Worm (Caenorhabditis elegans) whole organism, young adult: ENCODE data around the gene perm-5.
A peak's percentile ranks its signal among the peaks of the same experiment; 100 is the strongest.

Experiments
- B0336.3 ChIP-seq: fragments of 200-800 bp; sonication (Bioruptor generic); IDR thresholded peaks from 2 replicates; pipeline ENCODE4 v1.3.6; 2022; ENCODE audit warnings: missing genetic modification characterization, missing compliant biosample characterization
- F49E8.2 ChIP-seq: sonication (generic microtip); optimal IDR thresholded peaks from 3 replicates; lab custom pipeline; 2017; ENCODE audit warnings: missing genetic modification characterization, mild to moderate bottlenecking, missing compliant biosample characterization, antibody characterized with exemption, moderate library complexity; ENCODE audit not compliant: insufficient read depth
- F57A8.1 ChIP-seq: fragments of 200-800 bp; sonication (Bioruptor generic); optimal IDR thresholded peaks from 2 replicates; lab custom pipeline; 2018; ENCODE audit warnings: mild to moderate bottlenecking, missing genetic modification characterization, moderate library complexity, missing compliant biosample characterization
- attf-3 ChIP-seq: fragments of 200-800 bp; sonication (Bioruptor generic); conservative IDR thresholded peaks from 2 replicates; pipeline ENCODE4 v1.3.6; 2022; ENCODE audit warnings: missing genetic modification reagents, missing genetic modification characterization, missing compliant biosample characterization
- let-526 ChIP-seq: fragments of 200-800 bp; sonication (Bioruptor generic); IDR thresholded peaks from 2 replicates; pipeline ENCODE4 v1.3.6; 2022; ENCODE audit warnings: missing genetic modification reagents, missing genetic modification characterization, missing compliant biosample characterization
- lin-26 ChIP-seq: fragments of 200-800 bp; sonication (Bioruptor generic); IDR thresholded peaks from 2 replicates; pipeline ENCODE4 v1.3.6; 2022; ENCODE audit warnings: missing genetic modification reagents, missing genetic modification characterization, missing compliant biosample characterization
- lsl-1 ChIP-seq: fragments of 200-800 bp; sonication (Bioruptor generic); optimal IDR thresholded peaks from 2 replicates; lab custom pipeline; 2018; ENCODE audit warnings: mild to moderate bottlenecking, missing genetic modification characterization, moderate library complexity, missing compliant biosample characterization
- madf-6 ChIP-seq: fragments of 200-800 bp; sonication (Bioruptor generic); IDR thresholded peaks from 2 replicates; pipeline ENCODE4 v1.3.6; 2022; ENCODE audit warnings: missing genetic modification reagents, missing genetic modification characterization, missing compliant biosample characterization
- nfyb-1 ChIP-seq: fragments of 200-800 bp; sonication (Bioruptor generic); IDR thresholded peaks from 2 replicates; pipeline ENCODE4 v1.3.6; 2022; ENCODE audit warnings: missing genetic modification reagents, missing genetic modification characterization, missing compliant biosample characterization
- pha-4 ChIP-seq: fragments of 150-350 bp; sonication (generic microtip); optimal IDR thresholded peaks from 2 replicates; lab custom pipeline; 2014; ENCODE audit warnings: missing biosample characterization, missing genetic modification reagents, missing genetic modification characterization
- snpc-4 ChIP-seq, 5 experiments: fragments of 150-350 bp in 1 of 5; sonication (generic microtip) in 4 of 5; optimal IDR thresholded peaks; 2 replicates each; lab custom pipeline; 2014 to 2018; ENCODE audit warnings: missing genetic modification characterization in 5 of 5, missing biosample characterization in 3 of 5, antibody characterized with exemption in 2 of 5, mild to moderate bottlenecking in 2 of 5, missing compliant biosample characterization in 2 of 5, missing genotype in 2 of 5, moderate library complexity in 2 of 5, missing genetic modification reagents in 1 of 5
- ztf-28 ChIP-seq: fragments of 200-800 bp; sonication (Bioruptor generic); IDR thresholded peaks from 2 replicates; pipeline ENCODE4 v1.3.6; 2022; ENCODE audit warnings: missing genetic modification reagents, missing genetic modification characterization, missing compliant biosample characterization

Gene perm-5

DNA sequence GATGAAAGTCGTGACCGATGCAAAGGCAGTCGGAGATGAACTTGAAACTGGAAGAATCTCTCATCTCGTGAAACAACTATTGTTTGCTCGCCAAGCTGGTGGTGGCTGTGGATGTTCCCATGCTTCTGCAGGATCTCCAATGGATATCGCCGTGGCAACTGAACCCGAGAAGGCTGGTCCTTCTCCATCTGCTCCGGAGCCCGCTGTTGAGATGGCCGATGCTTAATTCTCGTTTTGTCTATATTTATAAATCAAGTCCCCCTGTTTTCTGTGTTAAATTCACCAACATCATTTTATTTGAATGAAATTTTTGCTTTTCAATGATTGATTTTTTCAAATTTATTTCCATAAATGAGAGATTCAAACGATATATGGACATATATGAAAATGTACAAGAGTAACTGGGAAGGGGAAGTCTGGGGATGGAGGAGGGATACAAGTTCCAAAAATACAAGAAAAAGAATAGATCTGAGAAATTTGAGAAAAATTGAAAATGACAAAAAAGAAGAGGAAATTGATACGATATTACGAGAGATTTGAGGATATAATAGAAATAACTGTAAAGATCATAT, 52.4 kb downstream of the perm-5 start (continued):
- TF ChIP-seq madf-6 (GFP tag; lab: Robert Waterston, UW), result no peak
- TF ChIP-seq nfyb-1 (GFP tag; lab: Robert Waterston, UW), result 0 out of 2 replicates have a peak, but pooled peaks have one; percentile 43
- TF ChIP-seq lin-26 (GFP tag; lab: Robert Waterston, UW), result 0 out of 2 replicates have a peak, but pooled peaks have one; percentile 32
- peak; percentile 73; the same call in 1 of the 2 replicates for TF ChIP-seq B0336.3
- no peak for TF ChIP-seq F57A8.1
- TF ChIP-seq ztf-28 (GFP tag; lab: Robert Waterston, UW), result no peak
- TF ChIP-seq, all 124 proteins: peak for 13

DNA sequence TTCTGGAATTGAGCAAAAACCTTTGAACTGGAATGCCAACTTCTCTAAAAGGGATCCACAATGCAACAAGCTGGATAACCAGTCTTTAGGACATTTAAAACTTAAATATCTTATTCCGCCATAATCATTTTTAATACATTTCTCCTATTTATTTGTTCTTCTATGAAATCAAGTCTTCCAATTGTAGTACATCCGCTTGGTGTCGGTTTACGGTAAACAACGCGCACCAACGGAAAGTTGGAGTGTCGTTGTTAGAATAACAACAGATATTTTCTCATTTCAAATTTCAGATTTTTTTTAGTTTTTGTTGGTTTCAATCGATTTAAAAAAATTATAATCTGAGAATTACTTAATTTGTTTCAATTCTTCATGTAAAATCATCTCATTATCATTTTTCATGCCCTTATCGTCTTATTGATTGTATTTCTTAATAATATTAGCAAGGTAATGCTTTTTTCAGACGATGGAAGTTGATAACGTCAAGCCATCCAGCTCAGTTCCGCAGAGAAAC, 54.1 kb downstream of the perm-5 start, which contains the start of gene csn-5:
csn-5 (plus strand) TSS at position 461 of the 511 bp plus-strand sequence.
- no peak for TF ChIP-seq F49E8.2 (tag; lab: Kevin White, UChicago)
- TF ChIP-seq snpc-4 (GFP tag; optimal IDR thresholded peaks at IDR 0.05; lab: Kevin White, UChicago), result no peak
- TF ChIP-seq snpc-4 (tag; optimal IDR thresholded peaks at IDR 0.05; lab: Kevin White, UChicago), result peak in 1 of 4 experiments; percentile 6
- TF ChIP-seq lsl-1, result no peak
- TF ChIP-seq let-526 (GFP tag; lab: Robert Waterston, UW), result no peak
- peak; percentile 90 for TF ChIP-seq attf-3 (GFP tag; lab: Robert Waterston, UW)
- no peak for TF ChIP-seq pha-4 (tag; lab: Kevin White, UChicago)
